Worm (Caenorhabditis elegans) whole organism, L4/young adult: ENCODE data around the gene F01D5.2.

ENCODE experiments used
- W03F9.2 ChIP-seq: fragments of 150-350 bp; optimal IDR thresholded peaks from 2 replicates; lab custom pipeline; 2014; ENCODE audit warnings: missing biosample characterization, missing genetic modification characterization
- dao-5 ChIP-seq: sonication (generic microtip); optimal IDR thresholded peaks from 2 replicates; lab custom pipeline; 2016; ENCODE audit warnings: missing genotype, missing genetic modification characterization, moderate library complexity, missing compliant biosample characterization
- him-1 ChIP-seq: sonication (generic microtip); optimal IDR thresholded peaks from 2 replicates; lab custom pipeline; 2016; ENCODE audit warnings: missing genotype, missing genetic modification reagents, missing genetic modification characterization, missing compliant biosample characterization

DNA sequence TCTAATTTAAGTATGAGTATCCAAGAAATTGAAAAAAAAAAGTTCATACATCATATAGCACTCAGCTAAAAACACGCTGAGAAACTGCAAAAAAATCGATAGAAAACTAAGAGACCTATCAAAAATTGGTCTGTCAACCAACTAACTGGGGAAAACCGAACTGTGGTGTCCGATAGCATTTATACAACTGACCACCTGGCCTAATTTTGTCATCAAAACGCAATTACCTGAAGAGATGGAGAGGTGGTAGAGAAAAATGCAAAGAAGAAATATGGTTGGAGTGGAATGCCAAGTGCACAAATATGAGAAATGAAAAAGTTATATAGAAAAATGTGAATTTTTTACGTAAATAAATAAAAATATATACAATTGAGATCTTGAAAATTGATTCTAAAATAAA, 25.4 kb downstream of the F01D5.2 start, which contains the start of gene Y39G8B.1:
- TF ChIP-seq him-1 = no peak
- TF ChIP-seq W03F9.2 (tag; lab: Kevin White, UChicago) = peak; percentile 27
- TF ChIP-seq dao-5 (tag; lab: Kevin White, UChicago) = no peak
